Worm (Caenorhabditis elegans) whole organism, L1 larva: Measurements from ENCODE around the gene Y47D3B.12.
A peak's percentile ranks its signal among the peaks of the same experiment; 100 is the strongest.

Experiments used
- F16B12.6 ChIP-seq: fragments of 150-350 bp; optimal IDR thresholded peaks from 2 replicates; lab custom pipeline; 2014; ENCODE audit warnings: missing biosample characterization, missing genetic modification characterization
- Y116A8C.19 ChIP-seq: sonication (generic microtip); optimal IDR thresholded peaks from 2 replicates; lab custom pipeline; 2016; ENCODE audit warnings: missing compliant biosample characterization, missing genetic modification characterization, borderline replicate concordance
- alr-1 ChIP-seq: fragments of 200-800 bp; sonication (Bioruptor generic); optimal IDR thresholded peaks from 2 replicates; lab custom pipeline; 2018; ENCODE audit warnings: borderline replicate concordance, mild to moderate bottlenecking, missing genetic modification characterization, missing compliant biosample characterization
- blmp-1 ChIP-seq: fragments of 150-350 bp; optimal IDR thresholded peaks from 2 replicates; lab custom pipeline; 2014; ENCODE audit warnings: missing biosample characterization, missing genetic modification characterization
- ceh-63 ChIP-seq: fragments of 200-800 bp; sonication (Bioruptor generic); optimal IDR thresholded peaks from 2 replicates; lab custom pipeline; 2018; ENCODE audit warnings: mild to moderate bottlenecking, missing genetic modification characterization, missing compliant biosample characterization
- ceh-82 ChIP-seq, 3 experiments: fragments of 150-350 bp in 1 of 3; sonication (generic microtip) in 2 of 3; optimal IDR thresholded peaks; 2 replicates each; lab custom pipeline; 2014 to 2017; ENCODE audit warnings: missing biosample characterization in 3 of 3, missing genetic modification characterization in 3 of 3
- ceh-90 ChIP-seq: sonication (generic microtip); optimal IDR thresholded peaks from 2 replicates; lab custom pipeline; 2016; ENCODE audit warnings: missing genetic modification characterization, missing compliant biosample characterization
- dpl-1 ChIP-seq, 3 experiments: fragments of 150-350 bp in 2 of 3; sonication (generic microtip) in 1 of 3; optimal IDR thresholded peaks; 2 replicates each; lab custom pipeline; 2014 to 2017; ENCODE audit warnings: missing biosample characterization in 3 of 3, missing genetic modification characterization in 3 of 3, missing genetic modification reagents in 3 of 3
- efl-1 ChIP-seq, 4 experiments: fragments of 150-350 bp; optimal IDR thresholded peaks in 3 of 4; peaks in 1 of 4; 1 replicate in 1 of 4; 2 replicates in 3 of 4; lab custom pipeline; 2014; ENCODE audit warnings: missing biosample characterization in 2 of 4, missing genetic modification characterization in 2 of 4, missing genetic modification reagents in 2 of 4
- egl-13 ChIP-seq: sonication (generic microtip); optimal IDR thresholded peaks from 2 replicates; lab custom pipeline; 2016; ENCODE audit warnings: missing genotype, missing genetic modification reagents, missing genetic modification characterization, missing compliant biosample characterization
- elt-2 ChIP-seq: sonication (generic microtip); optimal IDR thresholded peaks from 2 replicates; lab custom pipeline; 2016; ENCODE audit warnings: missing genetic modification characterization, mild to moderate bottlenecking, inconsistent platforms, missing compliant biosample characterization, missing genetic modification reagents
- elt-3 ChIP-seq, 6 experiments: fragments of 150-350 bp in 1 of 6; sonication (generic microtip); optimal IDR thresholded peaks; 2 replicates each; lab custom pipeline; 2017 to 2018; ENCODE audit warnings: missing biosample characterization in 6 of 6, missing genetic modification characterization in 6 of 6, inconsistent platforms in 1 of 6
- fkh-4 ChIP-seq: sonication (generic microtip); optimal IDR thresholded peaks from 2 replicates; lab custom pipeline; 2016; ENCODE audit warnings: missing compliant biosample characterization, missing genetic modification characterization, borderline replicate concordance
- fkh-8 ChIP-seq: sonication (generic microtip); optimal IDR thresholded peaks from 2 replicates; lab custom pipeline; 2016; ENCODE audit warnings: mild to moderate bottlenecking, missing genetic modification characterization, missing compliant biosample characterization
- fos-1 ChIP-seq: fragments of 150-350 bp; optimal IDR thresholded peaks from 2 replicates; lab custom pipeline; 2014; ENCODE audit warnings: missing biosample characterization, missing genetic modification characterization
- hlh-17 ChIP-seq: fragments of 200-800 bp; sonication (Bioruptor generic); optimal IDR thresholded peaks from 2 replicates; lab custom pipeline; 2018; ENCODE audit warnings: missing genetic modification characterization, mild to moderate bottlenecking, missing compliant biosample characterization, moderate library complexity, borderline replicate concordance
- hpl-2 ChIP-seq: fragments of 150-350 bp; optimal IDR thresholded peaks from 2 replicates; lab custom pipeline; 2014; ENCODE audit warnings: missing biosample characterization, missing genetic modification reagents, missing genetic modification characterization
- isw-1 ChIP-seq: fragments of 200-800 bp; sonication (Bioruptor generic); IDR thresholded peaks from 2 replicates; pipeline ENCODE4 v1.3.6; 2022; ENCODE audit warnings: missing genetic modification characterization, missing compliant biosample characterization
- lin-13 ChIP-seq: fragments of 150-350 bp; optimal IDR thresholded peaks from 2 replicates; lab custom pipeline; 2014; ENCODE audit warnings: missing biosample characterization, missing genetic modification reagents, missing genetic modification characterization
- lin-14 ChIP-seq: fragments of 200-800 bp; sonication (Bioruptor generic); optimal IDR thresholded peaks from 2 replicates; lab custom pipeline; 2018; ENCODE audit warnings: mild to moderate bottlenecking, missing genetic modification characterization, moderate library complexity, missing compliant biosample characterization
- lin-15B ChIP-seq: fragments of 150-350 bp; sonication (generic microtip); optimal IDR thresholded peaks from 3 replicates; lab custom pipeline; 2014; ENCODE audit warnings: missing biosample characterization, missing genetic modification characterization
- lin-39 ChIP-seq: fragments of 150-350 bp; optimal IDR thresholded peaks from 2 replicates; lab custom pipeline; 2014; ENCODE audit warnings: missing biosample characterization, missing genetic modification reagents, missing genetic modification characterization
- lsy-2 ChIP-seq, 2 experiments: fragments of 150-350 bp; optimal IDR thresholded peaks; 2 replicates each; lab custom pipeline; 2014; ENCODE audit warnings: missing biosample characterization in 2 of 2, missing genetic modification characterization in 2 of 2
- mef-2 ChIP-seq: fragments of 150-350 bp; optimal IDR thresholded peaks from 2 replicates; lab custom pipeline; 2014; ENCODE audit warnings: missing biosample characterization, missing genetic modification characterization
- nhr-12 ChIP-seq: sonication (generic microtip); optimal IDR thresholded peaks from 2 replicates; lab custom pipeline; 2017; ENCODE audit warnings: missing biosample characterization, missing genetic modification characterization
- nhr-20 ChIP-seq: sonication (generic microtip); optimal IDR thresholded peaks from 2 replicates; lab custom pipeline; 2016; ENCODE audit warnings: mild to moderate bottlenecking, missing genetic modification characterization, missing compliant biosample characterization
- nhr-237 ChIP-seq: fragments of 150-350 bp; optimal IDR thresholded peaks from 2 replicates; lab custom pipeline; 2014; ENCODE audit warnings: missing biosample characterization, missing genetic modification characterization
- nhr-28 ChIP-seq: fragments of 150-350 bp; optimal IDR thresholded peaks from 2 replicates; lab custom pipeline; 2014; ENCODE audit warnings: missing biosample characterization, missing genetic modification characterization
- nhr-47 ChIP-seq: sonication (generic microtip); optimal IDR thresholded peaks from 2 replicates; lab custom pipeline; 2016; ENCODE audit warnings: mild to moderate bottlenecking, missing genetic modification characterization, moderate library complexity, missing compliant biosample characterization
- nhr-76 ChIP-seq: sonication (generic microtip); optimal IDR thresholded peaks from 2 replicates; lab custom pipeline; 2017; ENCODE audit warnings: missing biosample characterization, missing genetic modification characterization
- nhr-77 ChIP-seq: fragments of 150-350 bp; optimal IDR thresholded peaks from 2 replicates; lab custom pipeline; 2014; ENCODE audit warnings: missing biosample characterization, missing genetic modification characterization
- nhr-85 ChIP-seq: sonication (generic microtip); peaks from one replicate; lab custom pipeline; 2016; ENCODE audit warnings: missing genetic modification characterization, inconsistent platforms, missing compliant biosample characterization
- pag-3 ChIP-seq: sonication (generic microtip); optimal IDR thresholded peaks from 2 replicates; lab custom pipeline; 2017; ENCODE audit warnings: missing genetic modification characterization, mild to moderate bottlenecking, missing compliant biosample characterization, antibody characterized with exemption, borderline replicate concordance; ENCODE audit not compliant: insufficient read depth
- rnt-1 ChIP-seq: sonication (generic microtip); optimal IDR thresholded peaks from 2 replicates; lab custom pipeline; 2016; ENCODE audit warnings: mild to moderate bottlenecking, missing genetic modification characterization, moderate library complexity, missing compliant biosample characterization
- snpc-4 ChIP-seq: fragments of 150-350 bp; optimal IDR thresholded peaks from 2 replicates; lab custom pipeline; 2014; ENCODE audit warnings: missing biosample characterization, missing genetic modification characterization
- snu-23 ChIP-seq: sonication (generic microtip); optimal IDR thresholded peaks from 2 replicates; lab custom pipeline; 2016; ENCODE audit warnings: missing genetic modification characterization, missing compliant biosample characterization
- swsn-7 ChIP-seq: sonication (generic microtip); optimal IDR thresholded peaks from 2 replicates; lab custom pipeline; 2016; ENCODE audit warnings: missing genetic modification characterization, missing compliant biosample characterization
- tlp-1 ChIP-seq: fragments of 150-350 bp; optimal IDR thresholded peaks from 2 replicates; lab custom pipeline; 2014; ENCODE audit warnings: missing biosample characterization, missing genetic modification characterization
- unc-62 ChIP-seq: fragments of 150-350 bp; optimal IDR thresholded peaks from 2 replicates; lab custom pipeline; 2014; ENCODE audit warnings: missing biosample characterization, missing genetic modification reagents, missing genetic modification characterization
- vab-15 ChIP-seq: sonication (generic microtip); optimal IDR thresholded peaks from 2 replicates; lab custom pipeline; 2017; ENCODE audit warnings: missing genotype, mild to moderate bottlenecking, missing genetic modification characterization, missing compliant biosample characterization
- ztf-4 ChIP-seq: fragments of 150-350 bp; optimal IDR thresholded peaks from 2 replicates; lab custom pipeline; 2014; ENCODE audit warnings: missing biosample characterization, missing genetic modification characterization

Gene Y47D3B.12

ce11 chrIII:11397499-11397898, 5.3 kb upstream of the Y47D3B.12 start, which contains the start of gene Y47D3B.3:
TSS of gene Y47D3B.3 (plus strand) at chrIII:11397799.
- TF ChIP-seq blmp-1 (tag; lab: Kevin White, UChicago) (peak; percentile 34), isw-1 (GFP tag; lab: Robert Waterston, UW) (no peak)

- TF ChIP-seq hpl-2 (no peak), efl-1 (optimal IDR thresholded peaks at IDR 0.05; lab: Kevin White, UChicago) (no peak), efl-1 (GFP tag; optimal IDR thresholded peaks at IDR 0.05 in 1 of 2; lab: Kevin White, UChicago) (peak in 1 of 2 experiments; percentile 55), nhr-237 (tag; lab: Kevin White, UChicago) (no peak), Y116A8C.19 (tag; lab: Kevin White, UChicago) (no peak), blmp-1 (tag; lab: Kevin White, UChicago) (peak; percentile 19)
Measured at ce11 chrIII:11405049-11405448, 2.2 kb downstream of the Y47D3B.12 start, which contains the start of gene Y47D3B.4. TSS of gene Y47D3B.4 (plus strand) at chrIII:11405349.

ce11 chrIII:11410378-11410777, 7.6 kb downstream of the Y47D3B.12 start, which contains the start of gene twk-31:
TSS of gene twk-31 (plus strand) at chrIII:11410678.
- no peak for TF ChIP-seq lin-15B (tag; lab: Kevin White, UChicago)
- TF ChIP-seq ceh-82 (tag; optimal IDR thresholded peaks at IDR 0.05; lab: Kevin White, UChicago): no peak
- no peak for TF ChIP-seq elt-3 (tag; optimal IDR thresholded peaks at IDR 0.05; lab: Kevin White, UChicago)
- no peak for TF ChIP-seq snu-23 (GFP tag; lab: Kevin White, UChicago)
- no peak for TF ChIP-seq nhr-47 (tag; lab: Kevin White, UChicago)
- no peak for TF ChIP-seq ceh-63 (GFP tag; lab: Kevin White, UChicago)
- no peak for TF ChIP-seq swsn-7 (tag; lab: Kevin White, UChicago)
- TF ChIP-seq lin-14 (GFP tag; lab: Kevin White, UChicago): no peak
- TF ChIP-seq F16B12.6 (tag; lab: Kevin White, UChicago): no peak
- TF ChIP-seq fkh-8 (tag; lab: Kevin White, UChicago): no peak
- TF ChIP-seq nhr-76 (tag; lab: Kevin White, UChicago): no peak
- TF ChIP-seq ztf-4 (tag; lab: Kevin White, UChicago): no peak

- TF ChIP-seq fkh-4 (tag; lab: Kevin White, UChicago) (no peak), rnt-1 (tag; lab: Kevin White, UChicago) (no peak), ceh-90 (tag; lab: Kevin White, UChicago) (no peak), nhr-85 (no peak), elt-2 (no peak), nhr-12 (tag; lab: Kevin White, UChicago) (no peak), nhr-28 (tag; lab: Kevin White, UChicago) (no peak), dpl-1 (GFP tag; optimal IDR thresholded peaks at IDR 0.05; lab: Kevin White, UChicago) (no peak), vab-15 (tag; lab: Kevin White, UChicago) (no peak), lin-13 (GFP tag; lab: Kevin White, UChicago) (no peak), lsy-2 (tag; optimal IDR thresholded peaks at IDR 0.05; lab: Kevin White, UChicago) (no peak), nhr-77 (tag; lab: Kevin White, UChicago) (no peak)
Measured at ce11 chrIII:11419551-11419950, 16.7 kb downstream of the Y47D3B.12 start.

- TF ChIP-seq hlh-17 (GFP tag; lab: Kevin White, UChicago) (no peak), mef-2 (tag; lab: Kevin White, UChicago) (no peak)
- TF ChIP-seq, all 84 proteins: peak for 0
Measured at ce11 chrIII:11424815-11425214, 22.0 kb downstream of the Y47D3B.12 start.

ce11 chrIII:11426906-11427305, 24.1 kb downstream of the Y47D3B.12 start, which contains the start of gene idpc-1:
TSS of gene idpc-1 (plus strand) at chrIII:11427206.
- TF ChIP-seq snpc-4 (tag; lab: Kevin White, UChicago) (no peak), lin-39 (no peak), dpl-1 (GFP tag; optimal IDR thresholded peaks at IDR 0.05; lab: Kevin White, UChicago) (no peak), nhr-77 (tag; lab: Kevin White, UChicago) (no peak), efl-1 (optimal IDR thresholded peaks at IDR 0.05; lab: Kevin White, UChicago) (no peak), efl-1 (GFP tag; optimal IDR thresholded peaks at IDR 0.05 in 1 of 2; lab: Kevin White, UChicago) (no peak), pag-3 (tag; lab: Kevin White, UChicago) (no peak), swsn-7 (tag; lab: Kevin White, UChicago) (no peak), unc-62 (GFP tag; lab: Kevin White, UChicago) (no peak), nhr-20 (no peak), tlp-1 (no peak), alr-1 (tag; lab: Kevin White, UChicago) (no peak), egl-13 (tag; lab: Kevin White, UChicago) (no peak), fos-1 (no peak)
- TF ChIP-seq, all 84 proteins: peak for 0
